Worm (Caenorhabditis elegans): ENCODE results near the gene clec-189.

ce11 chrIV:15118390-15118789 is 2.2 kb upstream of the clec-189 start, which contains the start of gene M199.136:
- TF ChIP-seq R02D3.7 (tag; optimal IDR thresholded peaks at IDR 0.05) (no peak), unc-62 (GFP tag; optimal IDR thresholded peaks at IDR 0.05) (no peak), ama-1 (optimal IDR thresholded peaks at IDR 0.05) (no peak), lin-15B (tag; optimal IDR thresholded peaks at IDR 0.05) (no peak)
